Fruit fly (Drosophila melanogaster) whole organism, embryonic: ENCODE measurements around the gene CG6569.

ENCODE experiments used
- CG31388 ChIP-seq: fragments of 200-800 bp; sonication (Bioruptor generic); optimal IDR thresholded peaks from 2 replicates; lab custom pipeline; 2016; ENCODE audit warnings: missing biosample characterization, missing genetic modification characterization
- Ets65A ChIP-seq: fragments of 200-800 bp; sonication (Bioruptor generic); peaks from one replicate; lab custom pipeline; 2016; ENCODE audit warnings: missing biosample characterization, missing genetic modification characterization
- nau ChIP-seq: fragments of 200-800 bp; sonication (Bioruptor generic); optimal IDR thresholded peaks from 3 replicates; lab custom pipeline; 2017; ENCODE audit warnings: missing biosample characterization, mild to moderate bottlenecking, missing genetic modification characterization, missing genetic modification reagents

DNA sequence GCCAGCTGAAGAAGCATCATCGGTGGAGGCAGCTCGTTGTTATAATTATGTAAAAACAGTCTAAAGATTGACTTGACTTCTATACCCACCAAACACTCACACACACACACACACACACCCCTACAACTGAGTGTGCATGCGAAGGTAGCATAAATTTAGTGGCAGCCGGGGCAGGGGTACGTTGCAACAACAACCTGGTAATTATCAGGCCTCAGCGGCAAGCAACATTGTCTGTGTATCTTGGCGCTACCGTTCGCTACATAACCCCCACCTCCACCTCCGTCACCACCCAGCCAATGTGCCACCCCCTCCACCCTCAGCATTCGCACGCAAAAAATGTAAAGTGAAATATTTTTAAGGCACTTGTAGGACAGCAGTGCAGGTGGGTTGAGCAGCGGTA lies 49.3 kb upstream of the CG6569 start:
- TF ChIP-seq nau (no peak), Ets65A (no peak), CG31388 (GFP tag; lab: Kevin White, UChicago) (no peak)
